Fruit fly (Drosophila melanogaster): ENCODE data around the gene srw.

The srw gene

dm6 chr3L:4252121-4252861 is 31.0 kb downstream of the srw start (continued):
- TF ChIP-seq CG8924 (tag; optimal IDR thresholded peaks at IDR 0.05) (no peak), pum (GFP tag; optimal IDR thresholded peaks at IDR 0.05) (no peak), CG2889 (GFP tag; IDR thresholded peaks at IDR 0.05) (no peak), GATAe (GFP tag; conservative IDR thresholded peaks at IDR 0.05) (no peak), CG1529 (GFP tag; optimal IDR thresholded peaks at IDR 0.05) (no peak), CG6683 (GFP tag; optimal IDR thresholded peaks at IDR 0.05) (no peak), lola (GFP tag; optimal IDR thresholded peaks at IDR 0.05) (peak in 1 of 3 experiments; percentile 8), repo (GFP tag; optimal IDR thresholded peaks at IDR 0.05) (no peak), jigr1 (GFP tag; IDR thresholded peaks at IDR 0.05) (no peak), sob (GFP tag; IDR thresholded peaks at IDR 0.05) (no peak), Bteb2 (GFP tag; optimal IDR thresholded peaks at IDR 0.05) (no peak), CG15011 (GFP tag; optimal IDR thresholded peaks at IDR 0.05) (no peak), ken (GFP tag; IDR thresholded peaks at IDR 0.05) (no peak), CG18619 (GFP tag; optimal IDR thresholded peaks at IDR 0.05) (no peak), tll (GFP tag; optimal IDR thresholded peaks at IDR 0.05) (peak; percentile 23 to 75), HmgZ (tag; optimal IDR thresholded peaks at IDR 0.05) (no peak)

- peak; percentile 18 for TF ChIP-seq Hr3 (GFP tag; optimal IDR thresholded peaks at IDR 0.05)
- TF ChIP-seq Fer1 (GFP tag; optimal IDR thresholded peaks at IDR 0.05) = no peak
- TF ChIP-seq CG7372 (GFP tag; IDR thresholded peaks at IDR 0.05) = peak; percentile 58
- TF ChIP-seq cad (GFP tag; optimal IDR thresholded peaks at IDR 0.05) = no peak
- peak; percentile 50 for TF ChIP-seq CG9817 (tag; optimal IDR thresholded peaks at IDR 0.05)
- peak; percentile 28 for TF ChIP-seq tin (GFP tag; optimal IDR thresholded peaks at IDR 0.05)
- TF ChIP-seq CG32532 (GFP tag; IDR thresholded peaks at IDR 0.05) = peak; percentile 82
- no peak for TF ChIP-seq CG14965 (GFP tag; optimal IDR thresholded peaks at IDR 0.05; ENCODE audit: borderline replicate concordance)
- no peak for TF ChIP-seq pros (GFP tag; optimal IDR thresholded peaks at IDR 0.05)
- no peak for TF ChIP-seq Hsf (GFP tag; optimal IDR thresholded peaks at IDR 0.05)
- no peak for TF ChIP-seq sens (GFP tag)
- TF ChIP-seq lola (GFP tag; optimal IDR thresholded peaks at IDR 0.05) = peak in 1 of 3 experiments; percentile 30
- TF ChIP-seq CG14050 (GFP tag; IDR thresholded peaks at IDR 0.05) = no peak
- peak; percentile 30 for TF ChIP-seq CG13775 (GFP tag; optimal IDR thresholded peaks at IDR 0.05)
- TF ChIP-seq Ets97D (GFP tag; optimal IDR thresholded peaks at IDR 0.05) = peak; percentile 42
- peak; percentile 46 for TF ChIP-seq MESR4 (GFP tag; optimal IDR thresholded peaks at IDR 0.05)
- peak; percentile 93 for TF ChIP-seq E2f2 (GFP tag; IDR thresholded peaks at IDR 0.05)
- peak; percentile 30 for TF ChIP-seq CG10366 (GFP tag; IDR thresholded peaks at IDR 0.05)
- no peak for TF ChIP-seq CG4360 (GFP tag; IDR thresholded peaks at IDR 0.05)
- no peak for TF ChIP-seq Hr51 (GFP tag; optimal IDR thresholded peaks at IDR 0.05)
- TF ChIP-seq CG33213 (GFP tag; optimal IDR thresholded peaks at IDR 0.05) = no peak
- TF ChIP-seq CG14710 (tag; optimal IDR thresholded peaks at IDR 0.05) = peak; percentile 65
- no peak for TF ChIP-seq CG10543 (GFP tag; optimal IDR thresholded peaks at IDR 0.05)
- TF ChIP-seq Hand (GFP tag; optimal IDR thresholded peaks at IDR 0.05) = no peak
- no peak for TF ChIP-seq Meics (GFP tag; optimal IDR thresholded peaks at IDR 0.05)
- no peak for TF ChIP-seq Hmx (GFP tag; optimal IDR thresholded peaks at IDR 0.05)
- TF ChIP-seq CG12744 (GFP tag; optimal IDR thresholded peaks at IDR 0.05) = no peak
- TF ChIP-seq CG3847 (GFP tag; IDR thresholded peaks at IDR 0.05) = peak; percentile 63; the same call in 1 of the 2 replicates
- peak; percentile 83 for TF ChIP-seq gfzf (GFP tag; optimal IDR thresholded peaks at IDR 0.05)
- TF ChIP-seq CrebB (tag; optimal IDR thresholded peaks at IDR 0.05) = peak; percentile 2
- peak; percentile 60 for TF ChIP-seq nmo (GFP tag; optimal IDR thresholded peaks at IDR 0.05)
- TF ChIP-seq CG12104 (GFP tag; optimal IDR thresholded peaks at IDR 0.05) = peak; percentile 18
- TF ChIP-seq CG17361 (GFP tag; IDR thresholded peaks at IDR 0.05) = no peak
- no peak for TF ChIP-seq maf-S (GFP tag; optimal IDR thresholded peaks at IDR 0.05)
- TF ChIP-seq CG15696 (tag; optimal IDR thresholded peaks at IDR 0.05) = peak; percentile 11
These were observed 40.9 kb downstream of the srw start, which contains the start of gene pav for dm6 chr3L:4242428-4242827. Gene pav, plus strand, starts transcription at chr3L:4242734.
